Worm (Caenorhabditis elegans) whole organism, early embryonic: Measurements from ENCODE around the gene wapl-1.

Source experiments
- B0310.2 ChIP-seq: sonication (generic microtip); optimal IDR thresholded peaks from 2 replicates; lab custom pipeline; 2016; ENCODE audit warnings: mild to moderate bottlenecking, missing genetic modification characterization, missing compliant biosample characterization
- aly-1 ChIP-seq: sonication (generic microtip); optimal IDR thresholded peaks from 2 replicates; lab custom pipeline; 2016; ENCODE audit warnings: missing genetic modification characterization, missing compliant biosample characterization
- ama-1 ChIP-seq: fragments of 150-350 bp; optimal IDR thresholded peaks from 2 replicates; lab custom pipeline; 2014
- ets-7 ChIP-seq: sonication (generic microtip); optimal IDR thresholded peaks from 2 replicates; lab custom pipeline; 2016; ENCODE audit warnings: missing genotype, missing genetic modification characterization, missing compliant biosample characterization
- flt-1 ChIP-seq: fragments of 200-800 bp; sonication (Bioruptor generic); IDR thresholded peaks from 2 replicates; pipeline ENCODE4 v1.3.6; 2022; ENCODE audit warnings: missing genetic modification characterization, missing compliant biosample characterization
- hmbx-1 ChIP-seq: sonication (generic microtip); optimal IDR thresholded peaks from 2 replicates; lab custom pipeline; 2016; ENCODE audit warnings: mild to moderate bottlenecking, missing genetic modification characterization, missing compliant biosample characterization
- hnd-1 ChIP-seq: sonication (generic microtip); optimal IDR thresholded peaks from 2 replicates; lab custom pipeline; 2016; ENCODE audit warnings: missing genetic modification characterization, missing compliant biosample characterization
- sea-1 ChIP-seq: fragments of 200-800 bp; sonication (Bioruptor generic); conservative IDR thresholded peaks from 2 replicates; pipeline ENCODE4 v1.3.6; 2022; ENCODE audit warnings: missing genetic modification characterization, missing compliant biosample characterization
- tbx-37 ChIP-seq: fragments of 200-800 bp; sonication (Bioruptor generic); conservative IDR thresholded peaks from 2 replicates; pipeline ENCODE4 v1.3.6; 2022; ENCODE audit warnings: missing genetic modification reagents, missing genetic modification characterization, missing compliant biosample characterization

DNA sequence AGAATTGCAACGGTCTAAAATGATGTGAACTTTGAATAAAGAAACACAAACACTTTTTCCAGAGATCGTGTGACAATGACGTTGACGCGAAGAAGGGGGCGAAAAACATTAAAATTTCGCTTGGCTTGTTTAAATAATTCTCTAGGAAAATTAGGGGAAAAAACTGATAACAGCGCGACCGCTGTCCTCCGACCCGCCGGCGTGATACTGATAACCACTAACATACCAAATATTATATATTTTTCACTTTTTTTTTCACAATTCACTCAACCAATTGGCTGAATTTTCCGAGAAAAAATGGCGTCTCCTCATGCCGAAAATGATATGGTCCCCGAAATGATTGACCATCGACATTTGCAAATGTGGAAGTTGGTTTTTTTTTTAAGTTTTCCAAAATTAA is 4.3 kb upstream of the wapl-1 start:
- TF ChIP-seq ama-1 (no peak), tbx-37 (GFP tag; lab: Robert Waterston, UW) (no peak), flt-1 (GFP tag; lab: Robert Waterston, UW) (no peak), aly-1 (tag; lab: Kevin White, UChicago) (no peak), sea-1 (GFP tag; lab: Robert Waterston, UW) (no peak), hmbx-1 (tag; lab: Kevin White, UChicago) (no peak), B0310.2 (no peak), hnd-1 (tag; lab: Kevin White, UChicago) (no peak), ets-7 (tag; lab: Kevin White, UChicago) (no peak)
